Worm (Caenorhabditis elegans): ENCODE data around the gene bir-2.
A peak's percentile ranks its signal among the peaks of the same experiment; 100 is the strongest.

bir-2 gene

DNA sequence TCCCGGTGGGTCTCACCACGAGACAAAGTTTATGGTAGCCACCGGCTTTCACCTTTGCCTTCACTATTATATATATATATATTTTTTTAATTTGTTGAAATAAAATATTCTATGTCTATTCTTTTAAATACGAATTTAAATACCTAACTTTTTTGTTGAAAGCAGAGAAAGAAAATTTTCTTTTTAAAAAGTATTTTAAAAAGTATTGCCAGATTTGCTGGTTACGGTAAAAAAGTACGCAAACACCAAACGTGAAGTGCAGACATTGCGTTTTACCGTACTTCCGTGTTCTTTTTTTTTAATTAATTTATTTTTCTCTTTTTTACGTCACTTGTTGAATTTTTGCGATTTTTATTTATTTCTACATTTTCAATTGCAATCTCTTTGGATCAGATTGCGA lies 8.7 kb upstream of the bir-2 start, which contains the start of gene C56A3.8:
TSS of gene C56A3.8 (plus strand) at position 301 of the 400 bp plus-strand sequence.
- TF ChIP-seq nhr-43 (tag; optimal IDR thresholded peaks at IDR 0.05; ENCODE audit: poor library complexity, severe bottlenecking) (no peak), nhr-76 (tag; optimal IDR thresholded peaks at IDR 0.05) (no peak), unc-62 (GFP tag; optimal IDR thresholded peaks at IDR 0.05) (no peak), ceh-16 (tag; optimal IDR thresholded peaks at IDR 0.05) (no peak), lin-15B (tag; optimal IDR thresholded peaks at IDR 0.05) (no peak), ZK546.5 (tag; optimal IDR thresholded peaks at IDR 0.05) (no peak), ztf-11 (tag; optimal IDR thresholded peaks at IDR 0.05) (no peak), snpc-4 (tag; optimal IDR thresholded peaks at IDR 0.05) (no peak), eor-1 (tag; optimal IDR thresholded peaks at IDR 0.05) (no peak), mdl-1 (tag; optimal IDR thresholded peaks at IDR 0.05) (no peak), fkh-10 (GFP tag; optimal IDR thresholded peaks at IDR 0.05) (no peak), sea-2 (GFP tag; optimal IDR thresholded peaks at IDR 0.05) (no peak)

DNA sequence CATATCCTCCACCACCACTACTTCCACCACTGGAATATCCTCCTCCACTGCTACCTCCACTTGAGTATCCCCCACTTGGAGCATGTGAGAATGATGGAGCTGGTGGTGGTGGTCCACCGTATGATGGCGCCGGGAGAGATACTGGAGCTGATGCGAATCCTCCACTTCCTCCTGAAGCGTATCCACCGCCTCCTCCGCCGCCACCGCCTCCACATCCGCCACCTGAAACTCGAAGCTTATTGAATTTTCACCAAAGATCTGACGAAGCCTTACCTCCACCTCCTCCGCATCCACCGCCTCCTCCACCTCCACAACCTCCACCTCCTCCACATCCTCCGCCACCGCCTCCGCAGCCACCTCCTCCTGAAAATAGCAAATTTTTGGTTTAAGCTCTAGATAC lies 5.9 kb upstream of the bir-2 start:
- no peak for TF ChIP-seq ceh-16 (tag; optimal IDR thresholded peaks at IDR 0.05)
- TF ChIP-seq fkh-2 (tag; optimal IDR thresholded peaks at IDR 0.05), result no peak
- no peak for TF ChIP-seq nhr-77 (tag; optimal IDR thresholded peaks at IDR 0.05)
- no peak for TF ChIP-seq lin-15B (tag; optimal IDR thresholded peaks at IDR 0.05)
- no peak for TF ChIP-seq ceh-9 (tag; optimal IDR thresholded peaks at IDR 0.05)
- no peak for TF ChIP-seq sea-2 (GFP tag; optimal IDR thresholded peaks at IDR 0.05)
- no peak for TF ChIP-seq daf-12 (tag; optimal IDR thresholded peaks at IDR 0.05)
- TF ChIP-seq elt-1 (tag; optimal IDR thresholded peaks at IDR 0.05), result no peak
- TF ChIP-seq pqm-1 (tag; optimal IDR thresholded peaks at IDR 0.05), result no peak
- no peak for TF ChIP-seq ama-1 (optimal IDR thresholded peaks at IDR 0.05)

DNA sequence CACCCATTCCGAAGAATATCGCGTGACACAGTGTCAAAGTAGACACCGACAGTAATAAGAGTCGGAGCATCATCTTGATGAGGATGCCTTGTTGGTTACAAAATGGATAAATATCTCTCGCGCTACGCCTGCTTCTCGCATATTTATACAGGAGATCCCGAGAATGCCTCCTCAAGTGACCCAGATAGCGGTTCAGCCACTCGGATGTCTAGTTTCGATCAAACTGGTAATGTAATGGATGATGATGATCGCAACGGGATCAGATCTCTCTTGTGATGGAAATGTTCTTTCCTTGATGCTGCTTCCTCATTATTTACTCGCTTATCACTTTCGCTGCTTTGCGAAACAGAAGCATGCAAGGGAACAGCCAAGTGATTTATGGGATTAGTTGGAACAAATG lies 4.8 kb upstream of the bir-2 start, which contains the start of gene grl-17:
TSS of gene grl-17 (minus strand) at position 101 of the 400 bp plus-strand sequence.
- TF ChIP-seq lin-15B (tag; optimal IDR thresholded peaks at IDR 0.05), result no peak
- no peak for TF ChIP-seq hmg-11 (tag; optimal IDR thresholded peaks at IDR 0.05)
- no peak for TF ChIP-seq lsy-12 (tag; optimal IDR thresholded peaks at IDR 0.05)
- no peak for TF ChIP-seq snpc-4 (tag; optimal IDR thresholded peaks at IDR 0.05)
- no peak for TF ChIP-seq ceh-28 (tag; optimal IDR thresholded peaks at IDR 0.05)
- no peak for TF ChIP-seq fkh-10 (GFP tag; optimal IDR thresholded peaks at IDR 0.05)
- no peak for TF ChIP-seq elt-1 (tag; optimal IDR thresholded peaks at IDR 0.05)
- TF ChIP-seq nhr-23 (tag; optimal IDR thresholded peaks at IDR 0.05), result no peak
- TF ChIP-seq daf-12 (tag; optimal IDR thresholded peaks at IDR 0.05), result no peak
- no peak for TF ChIP-seq nfya-1 (tag; optimal IDR thresholded peaks at IDR 0.05; ENCODE audit: insufficient read depth)
- no peak for TF ChIP-seq jun-1 (tag; optimal IDR thresholded peaks at IDR 0.05)
- no peak for TF ChIP-seq elt-3 (tag; optimal IDR thresholded peaks at IDR 0.05)
- no peak for TF ChIP-seq nhr-28 (tag; optimal IDR thresholded peaks at IDR 0.05)

DNA sequence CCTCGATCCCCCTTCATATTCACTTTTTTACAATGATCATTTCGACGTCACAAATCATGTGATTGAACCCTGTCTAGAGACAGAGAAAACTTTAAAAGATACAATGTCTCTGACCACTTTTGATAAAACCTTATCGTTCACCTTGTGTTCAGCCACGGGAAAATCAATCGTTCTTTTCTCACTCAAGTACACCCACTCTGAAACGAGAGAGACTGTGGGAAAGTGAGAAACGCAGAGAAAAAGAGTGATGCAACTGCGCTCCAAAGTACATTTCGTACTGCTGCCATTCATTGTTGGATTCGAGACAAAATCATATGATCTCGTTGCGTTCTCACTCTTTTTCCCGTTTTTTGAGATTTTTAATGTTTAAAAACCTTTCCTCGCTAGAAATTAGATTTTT lies 3.5 kb upstream of the bir-2 start:
- TF ChIP-seq nhr-43 (tag; optimal IDR thresholded peaks at IDR 0.05; ENCODE audit: poor library complexity, severe bottlenecking) (peak; percentile 92), nhr-76 (tag; optimal IDR thresholded peaks at IDR 0.05) (peak; percentile 90), fkh-10 (GFP tag; optimal IDR thresholded peaks at IDR 0.05) (no peak), egl-5 (tag; optimal IDR thresholded peaks at IDR 0.05) (peak; percentile 57), lsy-12 (tag; optimal IDR thresholded peaks at IDR 0.05) (peak; percentile 79), elt-2 (tag; optimal IDR thresholded peaks at IDR 0.05) (peak; percentile 94), lin-39 (tag; optimal IDR thresholded peaks at IDR 0.05) (peak; percentile 90), ceh-16 (tag; optimal IDR thresholded peaks at IDR 0.05) (no peak), ceh-82 (tag; optimal IDR thresholded peaks at IDR 0.05) (no peak), nhr-12 (tag; optimal IDR thresholded peaks at IDR 0.05) (no peak), nhr-28 (tag; optimal IDR thresholded peaks at IDR 0.05) (no peak), eor-1 (tag; optimal IDR thresholded peaks at IDR 0.05) (no peak), snpc-4 (tag; optimal IDR thresholded peaks at IDR 0.05) (peak; percentile 88), skn-1 (tag; optimal IDR thresholded peaks at IDR 0.05) (peak; percentile 11), nhr-11 (tag; optimal IDR thresholded peaks at IDR 0.05) (peak; percentile 30), ztf-11 (tag; optimal IDR thresholded peaks at IDR 0.05) (no peak), unc-62 (GFP tag; optimal IDR thresholded peaks at IDR 0.05) (peak; percentile 38), ceh-9 (tag; optimal IDR thresholded peaks at IDR 0.05) (no peak), nhr-25 (tag; optimal IDR thresholded peaks at IDR 0.05) (peak; percentile 95), elt-1 (tag; optimal IDR thresholded peaks at IDR 0.05) (no peak), pha-4 (tag; optimal IDR thresholded peaks at IDR 0.05) (peak; percentile 93), egl-27 (tag; optimal IDR thresholded peaks at IDR 0.05) (peak; percentile 28), unc-39 (tag; optimal IDR thresholded peaks at IDR 0.05) (no peak), lin-15B (tag; optimal IDR thresholded peaks at IDR 0.05) (peak; percentile 94), mdl-1 (tag; optimal IDR thresholded peaks at IDR 0.05) (peak; percentile 39), aly-2 (tag; optimal IDR thresholded peaks at IDR 0.05) (no peak), nhr-23 (tag; optimal IDR thresholded peaks at IDR 0.05) (peak; percentile 93), jun-1 (tag; optimal IDR thresholded peaks at IDR 0.05) (peak; percentile 68), fos-1 (tag; optimal IDR thresholded peaks at IDR 0.05) (no peak), elt-3 (tag; optimal IDR thresholded peaks at IDR 0.05) (peak in 1 of 3 experiments; percentile 70), ZK546.5 (tag; optimal IDR thresholded peaks at IDR 0.05) (no peak), ztf-4 (tag; optimal IDR thresholded peaks at IDR 0.05) (peak; percentile 0), nhr-67 (tag; optimal IDR thresholded peaks at IDR 0.05) (no peak), sea-2 (GFP tag; optimal IDR thresholded peaks at IDR 0.05) (no peak), pqm-1 (tag; optimal IDR thresholded peaks at IDR 0.05) (peak; percentile 92), hmg-11 (tag; optimal IDR thresholded peaks at IDR 0.05) (peak; percentile 76), tbx-2 (tag; optimal IDR thresholded peaks at IDR 0.05) (peak; percentile 41), ama-1 (optimal IDR thresholded peaks at IDR 0.05) (peak; percentile 70), R02D3.7 (tag; optimal IDR thresholded peaks at IDR 0.05) (peak; percentile 56)

Data from whole organism, L3 larva.